Comparison of ENCODE assay signal across 3 worm cellular contexts in genomic region chrII:5593377-5593932, ce11.
TF ChIP-seq lines count a peak whose summit lies in the region.

Gene cdc-14 (minus strand): TSS chrII:5593427.

TF ChIP-seq in whole organism, L2 larva, 48 proteins besides CTCF, POLR2A, EP300 and RAD21 (continued from another document):
- TF ChIP-seq lin-11 (tag; optimal IDR thresholded peaks at IDR 0.05; lab: Kevin White, UChicago) (peak; percentile 33), snpc-4 (tag; optimal IDR thresholded peaks at IDR 0.05; lab: Kevin White, UChicago) (peak; percentile 74), mdl-1 (tag; optimal IDR thresholded peaks at IDR 0.05; lab: Kevin White, UChicago) (peak in 1 of 2 experiments; percentile 16), lin-13 (GFP tag; optimal IDR thresholded peaks at IDR 0.05; lab: Kevin White, UChicago) (peak; percentile 57), zag-1 (tag; optimal IDR thresholded peaks at IDR 0.05; lab: Kevin White, UChicago) (no peak), fos-1 (tag; optimal IDR thresholded peaks at IDR 0.05; lab: Kevin White, UChicago) (peak; percentile 91), nhr-10 (tag; optimal IDR thresholded peaks at IDR 0.05; lab: Kevin White, UChicago) (no peak), C34F6.9 (tag; optimal IDR thresholded peaks at IDR 0.05; lab: Kevin White, UChicago) (peak; percentile 82), unc-62 (GFP tag; optimal IDR thresholded peaks at IDR 0.05; lab: Kevin White, UChicago) (no peak), nhr-77 (tag; optimal IDR thresholded peaks at IDR 0.05; lab: Kevin White, UChicago) (no peak), lsy-2 (tag; optimal IDR thresholded peaks at IDR 0.05; lab: Kevin White, UChicago) (peak in 1 of 2 experiments; percentile 82), crh-2 (tag; optimal IDR thresholded peaks at IDR 0.05; lab: Kevin White, UChicago) (peak; percentile 77), lin-39 (tag; optimal IDR thresholded peaks at IDR 0.05; lab: Kevin White, UChicago) (no peak), ama-1 (optimal IDR thresholded peaks at IDR 0.05; lab: Kevin White, UChicago) (peak; percentile 10), nhr-11 (tag; optimal IDR thresholded peaks at IDR 0.05; lab: Kevin White, UChicago) (no peak), skn-1 (tag; optimal IDR thresholded peaks at IDR 0.05; lab: Kevin White, UChicago) (no peak), nhr-12 (tag; optimal IDR thresholded peaks at IDR 0.05; lab: Kevin White, UChicago) (no peak), nhr-25 (tag; optimal IDR thresholded peaks at IDR 0.05; lab: Kevin White, UChicago) (peak; percentile 87), sma-9 (GFP tag; optimal IDR thresholded peaks at IDR 0.05; lab: Kevin White, UChicago) (peak; percentile 80), sma-9 (tag; optimal IDR thresholded peaks at IDR 0.05; lab: Kevin White, UChicago) (no peak), dmd-4 (tag; optimal IDR thresholded peaks at IDR 0.05; lab: Kevin White, UChicago) (no peak), sma-3 (GFP tag; optimal IDR thresholded peaks at IDR 0.05; lab: Kevin White, UChicago) (peak; percentile 85), unc-55 (GFP tag; optimal IDR thresholded peaks at IDR 0.05; lab: Kevin White, UChicago) (peak; percentile 28), Y55F3AM.14 (GFP tag; optimal IDR thresholded peaks at IDR 0.05; lab: Kevin White, UChicago) (no peak), nhr-6 (tag; optimal IDR thresholded peaks at IDR 0.05; lab: Kevin White, UChicago) (peak; percentile 87)

TF ChIP-seq in whole organism, L4 larva, 104 proteins besides CTCF, POLR2A, EP300 and RAD21 (continued from another document and continues in another):
- TF ChIP-seq ces-1 (GFP tag; optimal IDR thresholded peaks at IDR 0.05; lab: Kevin White, UChicago) (no peak), hif-1 (tag; optimal IDR thresholded peaks at IDR 0.05; lab: Kevin White, UChicago) (peak in 1 of 2 experiments; percentile 44), egl-43 (GFP tag; IDR thresholded peaks at IDR 0.05; lab: Robert Waterston, UW) (no peak), nhr-25 (tag; optimal IDR thresholded peaks at IDR 0.05; lab: Kevin White, UChicago; ENCODE audit: borderline replicate concordance, insufficient read depth) (peak; percentile 61), snpc-1.2 (GFP tag; IDR thresholded peaks at IDR 0.05; lab: Robert Waterston, UW) (no peak), duxl-1 (tag; optimal IDR thresholded peaks at IDR 0.05; lab: Kevin White, UChicago; ENCODE audit: poor library complexity) (no peak), lin-1 (GFP tag; IDR thresholded peaks at IDR 0.05; lab: Robert Waterston, UW) (no peak), mxl-2 (GFP tag; conservative IDR thresholded peaks at IDR 0.05; lab: Robert Waterston, UW) (no peak), nhr-77 (tag; optimal IDR thresholded peaks at IDR 0.05; lab: Kevin White, UChicago) (peak; percentile 63), zip-11 (GFP tag; IDR thresholded peaks at IDR 0.05; lab: Robert Waterston, UW) (no peak), zag-1 (tag; optimal IDR thresholded peaks at IDR 0.05; lab: Kevin White, UChicago) (no peak), zfp-3 (GFP tag; conservative IDR thresholded peaks at IDR 0.05; lab: Robert Waterston, UW) (no peak), nhr-6 (tag; optimal IDR thresholded peaks at IDR 0.05; lab: Kevin White, UChicago) (peak; percentile 55), skn-1 (tag; optimal IDR thresholded peaks at IDR 0.05; lab: Kevin White, UChicago) (no peak), lin-38 (GFP tag; IDR thresholded peaks at IDR 0.05; lab: Robert Waterston, UW) (peak; percentile 75), nhr-28 (tag; optimal IDR thresholded peaks at IDR 0.05; lab: Kevin White, UChicago) (peak; percentile 68), ztf-11 (tag; optimal IDR thresholded peaks at IDR 0.05; lab: Kevin White, UChicago) (no peak), spr-1 (tag; optimal IDR thresholded peaks at IDR 0.05; lab: Kevin White, UChicago) (no peak), daf-19 (GFP tag; conservative IDR thresholded peaks at IDR 0.05; lab: Robert Waterston, UW) (no peak), rbr-2 (tag; optimal IDR thresholded peaks at IDR 0.05; lab: Kevin White, UChicago) (peak; percentile 32), zip-2 (tag; optimal IDR thresholded peaks at IDR 0.05; lab: Kevin White, UChicago) (no peak), lim-7 (GFP tag; IDR thresholded peaks at IDR 0.05; lab: Robert Waterston, UW) (no peak), F26F4.8 (GFP tag; conservative IDR thresholded peaks at IDR 0.05; lab: Robert Waterston, UW) (no peak), sdz-12 (GFP tag; optimal IDR thresholded peaks at IDR 0.05; lab: Kevin White, UChicago) (no peak), dmd-8 (GFP tag; IDR thresholded peaks at IDR 0.05; lab: Robert Waterston, UW) (no peak), nhr-42 (GFP tag; IDR thresholded peaks at IDR 0.05; lab: Robert Waterston, UW) (no peak), Y105C5A.15 (GFP tag; IDR thresholded peaks at IDR 0.05; lab: Robert Waterston, UW) (no peak), set-16 (GFP tag; IDR thresholded peaks at IDR 0.05; lab: Robert Waterston, UW) (no peak), aha-1 (tag; lab: Kevin White, UChicago) (no peak), unc-130 (GFP tag; optimal IDR thresholded peaks at IDR 0.05; lab: Kevin White, UChicago) (no peak), jun-1 (tag; optimal IDR thresholded peaks at IDR 0.05; lab: Kevin White, UChicago) (no peak), daf-16 (GFP tag; optimal IDR thresholded peaks at IDR 0.05; lab: Kevin White, UChicago) (peak in 1 of 2 experiments; percentile 12), daf-16 (tag; optimal IDR thresholded peaks at IDR 0.05; lab: Kevin White, UChicago) (peak; percentile 56), dmd-6 (GFP tag; IDR thresholded peaks at IDR 0.05; lab: Robert Waterston, UW) (peak; percentile 39; the same call in 1 of the 2 replicates), mxl-3 (GFP tag; optimal IDR thresholded peaks at IDR 0.05; lab: Kevin White, UChicago) (peak; percentile 81), vab-7 (GFP tag; IDR thresholded peaks at IDR 0.05; lab: Robert Waterston, UW) (no peak), daf-8 (GFP tag; IDR thresholded peaks at IDR 0.05; lab: Robert Waterston, UW) (no peak), madf-9 (GFP tag; conservative IDR thresholded peaks at IDR 0.05; lab: Robert Waterston, UW) (no peak), mdl-1 (tag; optimal IDR thresholded peaks at IDR 0.05; lab: Kevin White, UChicago) (peak in 1 of 2 experiments; percentile 72), saeg-2 (GFP tag; IDR thresholded peaks at IDR 0.05; lab: Robert Waterston, UW) (no peak), nhr-76 (tag; optimal IDR thresholded peaks at IDR 0.05; lab: Kevin White, UChicago) (no peak), nhr-41 (GFP tag; IDR thresholded peaks at IDR 0.05; lab: Robert Waterston, UW) (no peak), ZK546.5 (tag; optimal IDR thresholded peaks at IDR 0.05; lab: Kevin White, UChicago) (no peak), ceh-44 (GFP tag; IDR thresholded peaks at IDR 0.05; lab: Robert Waterston, UW) (no peak), Y5F2A.4 (GFP tag; optimal IDR thresholded peaks at IDR 0.05; lab: Kevin White, UChicago) (no peak), nhr-11 (tag; optimal IDR thresholded peaks at IDR 0.05; lab: Kevin White, UChicago) (peak; percentile 86), ama-1 (optimal IDR thresholded peaks at IDR 0.05; lab: Kevin White, UChicago) (no peak), D1046.2 (GFP tag; IDR thresholded peaks at IDR 0.05; lab: Robert Waterston, UW) (no peak), lin-29 (GFP tag; IDR thresholded peaks at IDR 0.05; lab: Robert Waterston, UW) (no peak), lir-3 (tag; optimal IDR thresholded peaks at IDR 0.05; lab: Kevin White, UChicago) (no peak), fos-1 (tag; optimal IDR thresholded peaks at IDR 0.05; lab: Kevin White, UChicago) (no peak), fkh-10 (GFP tag; optimal IDR thresholded peaks at IDR 0.05; lab: Kevin White, UChicago) (no peak), dpl-1 (GFP tag; optimal IDR thresholded peaks at IDR 0.05; lab: Kevin White, UChicago) (peak; percentile 66), madf-5 (GFP tag; IDR thresholded peaks at IDR 0.05; lab: Robert Waterston, UW) (no peak), hlh-11 (tag; optimal IDR thresholded peaks at IDR 0.05; lab: Kevin White, UChicago) (peak; percentile 85), aly-2 (tag; optimal IDR thresholded peaks at IDR 0.05; lab: Kevin White, UChicago) (no peak), arid-1 (GFP tag; conservative IDR thresholded peaks at IDR 0.05; lab: Robert Waterston, UW) (no peak), attf-4 (tag; optimal IDR thresholded peaks at IDR 0.05; lab: Kevin White, UChicago) (no peak), F37D6.2 (tag; optimal IDR thresholded peaks at IDR 0.05; lab: Kevin White, UChicago) (no peak)

TF ChIP-seq in whole organism, late embryonic, 69 proteins besides CTCF, POLR2A, EP300 and RAD21 (continued from another document):
- TF ChIP-seq ceh-34 (tag; optimal IDR thresholded peaks at IDR 0.05; lab: Kevin White, UChicago) (peak; percentile 69), ceh-24 (tag; optimal IDR thresholded peaks at IDR 0.05; lab: Kevin White, UChicago) (no peak), tbx-2 (tag; optimal IDR thresholded peaks at IDR 0.05; lab: Kevin White, UChicago) (peak; percentile 76), ceh-31 (tag; optimal IDR thresholded peaks at IDR 0.05; lab: Kevin White, UChicago) (peak; percentile 65), unc-42 (tag; optimal IDR thresholded peaks at IDR 0.05; lab: Kevin White, UChicago) (peak; percentile 59), hlh-6 (tag; optimal IDR thresholded peaks at IDR 0.05; lab: Kevin White, UChicago) (peak; percentile 38), ceh-9 (tag; optimal IDR thresholded peaks at IDR 0.05; lab: Kevin White, UChicago) (no peak), pha-4 (tag; optimal IDR thresholded peaks at IDR 0.05; lab: Kevin White, UChicago) (no peak), dve-1 (tag; optimal IDR thresholded peaks at IDR 0.05; lab: Kevin White, UChicago) (no peak), hlh-8 (tag; optimal IDR thresholded peaks at IDR 0.05; lab: Kevin White, UChicago) (peak; percentile 13), C08G9.2 (tag; optimal IDR thresholded peaks at IDR 0.05; lab: Kevin White, UChicago) (no peak)
TF ChIP-seq in whole organism, late embryonic: peak in this region for 16.
